Fruit fly (Drosophila melanogaster) whole organism, wandering third instar larva: Measurements from ENCODE around the gene Rtca.

ENCODE experiments used
- Dfd ChIP-seq: fragments of >200 bp; optimal IDR thresholded peaks from 2 replicates; lab custom pipeline; 2017; ENCODE audit warnings: missing biosample characterization, missing genetic modification characterization
- HLH106 ChIP-seq: fragments of 200-800 bp; optimal IDR thresholded peaks from 3 replicates; lab custom pipeline; 2019; ENCODE audit warnings: missing biosample characterization, mild to moderate bottlenecking, missing genetic modification characterization, moderate library complexity

- TF ChIP-seq Dfd (GFP tag; lab: Kevin White, UChicago) (no peak), HLH106 (tag; lab: Kevin White, UChicago) (no peak)
Observed at dm6 chrX:2089812-2090211, 17.6 kb downstream of the Rtca start.
